Worm (Caenorhabditis elegans) whole organism, L2 larva: ENCODE measurements around the gene arp-11.
A peak's percentile ranks its signal among the peaks of the same experiment; 100 is the strongest.

ENCODE experiments used
- ama-1 ChIP-seq: fragments of 150-350 bp; optimal IDR thresholded peaks from 2 replicates; lab custom pipeline; 2018; ENCODE audit warnings: inconsistent platforms
- skn-1 ChIP-seq: sonication (generic microtip); optimal IDR thresholded peaks from 2 replicates; lab custom pipeline; 2017; ENCODE audit warnings: missing biosample characterization, missing genetic modification characterization
- snpc-4 ChIP-seq: fragments of 150-350 bp; optimal IDR thresholded peaks from 2 replicates; lab custom pipeline; 2014; ENCODE audit warnings: missing biosample characterization, missing genetic modification characterization

DNA sequence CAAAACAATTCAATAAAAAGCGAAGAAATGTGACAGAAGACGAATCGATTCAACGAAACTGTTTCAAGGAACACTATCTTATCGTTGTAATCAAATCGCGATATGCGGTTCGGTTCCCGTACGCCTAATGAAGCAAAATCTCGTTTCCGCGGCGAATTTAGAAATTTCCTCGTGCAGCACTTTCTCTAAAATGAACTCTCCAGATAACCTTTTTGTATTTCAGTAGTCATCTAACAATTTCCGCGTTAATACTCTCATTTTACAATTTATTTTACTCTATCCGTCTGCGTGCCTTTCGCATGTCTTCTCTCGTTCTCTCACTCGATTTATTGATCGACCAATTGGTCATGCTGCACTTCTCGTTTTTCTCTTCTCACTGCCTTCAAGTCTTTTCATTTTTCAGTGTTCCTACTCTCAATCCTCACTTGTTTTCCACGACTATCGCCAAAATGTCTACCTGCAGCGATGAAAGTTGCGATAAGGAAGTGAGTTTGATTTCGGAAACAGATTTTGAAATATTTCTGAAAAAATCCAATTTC, 8.2 kb upstream of the arp-11 start, which contains the start of the genes npp-27 and ntl-4:
- no peak for TF ChIP-seq skn-1
- no peak for TF ChIP-seq snpc-4 (tag; lab: Kevin White, UChicago)
- peak; percentile 29 for TF ChIP-seq ama-1
